Fruit fly (Drosophila melanogaster): ENCODE measurements around the gene PQBP1.

PQBP1 gene

dm6 chr3R:25049742-25050517 is 15.7 kb upstream of the PQBP1 start (continued):
- no peak for TF ChIP-seq vnd (GFP tag; IDR thresholded peaks at IDR 0.05; ENCODE audit: partially characterized antibody)
- TF ChIP-seq Mad (GFP tag; optimal IDR thresholded peaks at IDR 0.05) = no peak
- no peak for TF ChIP-seq ase (GFP tag; IDR thresholded peaks at IDR 0.05)
- no peak for TF ChIP-seq phol (tag; optimal IDR thresholded peaks at IDR 0.05)
- peak; percentile 50 for TF ChIP-seq pros (GFP tag; optimal IDR thresholded peaks at IDR 0.05)
- TF ChIP-seq dmrt99B (tag; optimal IDR thresholded peaks at IDR 0.05) = no peak
- no peak for TF ChIP-seq CG17385 (GFP tag; optimal IDR thresholded peaks at IDR 0.05)
- no peak for TF ChIP-seq CG14050 (GFP tag; IDR thresholded peaks at IDR 0.05)
- no peak for TF ChIP-seq CkIIα-i1 (GFP tag; IDR thresholded peaks at IDR 0.05)
- peak; percentile 18 for TF ChIP-seq CG18262 (tag; optimal IDR thresholded peaks at IDR 0.05)
- no peak for TF ChIP-seq tin (GFP tag; optimal IDR thresholded peaks at IDR 0.05)
- TF ChIP-seq CG5245 (GFP tag; optimal IDR thresholded peaks at IDR 0.05) = no peak
- TF ChIP-seq HLH3B (GFP tag; IDR thresholded peaks at IDR 0.05) = no peak
- TF ChIP-seq fd102C (GFP tag; optimal IDR thresholded peaks at IDR 0.05) = no peak
- TF ChIP-seq CG34422 (GFP tag; IDR thresholded peaks at IDR 0.05) = no peak
- peak; percentile 42 for TF ChIP-seq p53 (GFP tag; optimal IDR thresholded peaks at IDR 0.05)
- peak; percentile 24 for TF ChIP-seq MTF-1 (GFP tag; optimal IDR thresholded peaks at IDR 0.05; ENCODE audit: borderline replicate concordance)
- no peak for TF ChIP-seq klu (GFP tag; IDR thresholded peaks at IDR 0.05)
- peak; percentile 75 for TF ChIP-seq HmgZ (tag; optimal IDR thresholded peaks at IDR 0.05)
- TF ChIP-seq CG7963 (GFP tag; IDR thresholded peaks at IDR 0.05; ENCODE audit: partially characterized antibody) = no peak
- peak; percentile 46; the same call in 1 of the 2 replicates for TF ChIP-seq onecut (GFP tag; IDR thresholded peaks at IDR 0.05)
- no peak for TF ChIP-seq Abd-B (GFP tag; optimal IDR thresholded peaks at IDR 0.05)
- TF ChIP-seq mirr (GFP tag; optimal IDR thresholded peaks at IDR 0.05) = peak; percentile 93
- no peak for TF ChIP-seq unc-4 (GFP tag; IDR thresholded peaks at IDR 0.05; ENCODE audit: partially characterized antibody)
- no peak for TF ChIP-seq CG14014 (GFP tag; IDR thresholded peaks at IDR 0.05)
- TF ChIP-seq Sin3A (optimal IDR thresholded peaks at IDR 0.05) = no peak
- TF ChIP-seq CG9437 (GFP tag; optimal IDR thresholded peaks at IDR 0.05) = no peak
- TF ChIP-seq mam (GFP tag; optimal IDR thresholded peaks at IDR 0.05) = no peak
- peak; percentile 58 for TF ChIP-seq corto (GFP tag; optimal IDR thresholded peaks at IDR 0.05)
- peak; percentile 70 for TF ChIP-seq kni (GFP tag; optimal IDR thresholded peaks at IDR 0.05)
- no peak for TF ChIP-seq CG16813 (GFP tag; IDR thresholded peaks at IDR 0.05; ENCODE audit: partially characterized antibody)
- TF ChIP-seq nerfin-2 (GFP tag; IDR thresholded peaks at IDR 0.05; ENCODE audit: partially characterized antibody) = no peak
- no peak for TF ChIP-seq wor (GFP tag; IDR thresholded peaks at IDR 0.05)
- peak; percentile 46 for TF ChIP-seq Sry-δ (GFP tag; optimal IDR thresholded peaks at IDR 0.05)
- TF ChIP-seq sd (tag; optimal IDR thresholded peaks at IDR 0.05) = peak; percentile 58
- no peak for TF ChIP-seq lola (GFP tag; optimal IDR thresholded peaks at IDR 0.05)
- no peak for TF ChIP-seq C15 (GFP tag; IDR thresholded peaks at IDR 0.05)
- peak; percentile 94 for TF ChIP-seq pfk (GFP tag; optimal IDR thresholded peaks at IDR 0.05)
- TF ChIP-seq CG33213 (GFP tag; optimal IDR thresholded peaks at IDR 0.05) = no peak
- TF ChIP-seq Fer2 (tag; optimal IDR thresholded peaks at IDR 0.05) = peak; percentile 14
- TF ChIP-seq CG33557 (GFP tag; optimal IDR thresholded peaks at IDR 0.05) = peak; percentile 30
- no peak for TF ChIP-seq MBD-R2 (GFP tag; IDR thresholded peaks at IDR 0.05)
- TF ChIP-seq chm (GFP tag; IDR thresholded peaks at IDR 0.05) = no peak
- peak; percentile 3 for TF ChIP-seq schlank (tag; optimal IDR thresholded peaks at IDR 0.05)
- TF ChIP-seq Atf3 (GFP tag; optimal IDR thresholded peaks at IDR 0.05) = peak; percentile 35
- TF ChIP-seq Fer1 (GFP tag; optimal IDR thresholded peaks at IDR 0.05) = peak; percentile 70
- no peak for TF ChIP-seq Opbp (GFP tag; IDR thresholded peaks at IDR 0.05; ENCODE audit: partially characterized antibody)
- TF ChIP-seq CG4424 (GFP tag; optimal IDR thresholded peaks at IDR 0.05) = no peak
- no peak for TF ChIP-seq CG6683 (GFP tag; optimal IDR thresholded peaks at IDR 0.05)

All from whole organism, embryonic.